Worm (Caenorhabditis elegans) whole organism, L3 larva: ENCODE data around the gene cnc-1.

Experiments
- ceh-16 ChIP-seq: sonication (generic microtip); optimal IDR thresholded peaks from 2 replicates; lab custom pipeline; 2017; ENCODE audit warnings: missing biosample characterization, missing genetic modification characterization
- snpc-4 ChIP-seq: fragments of 150-350 bp; optimal IDR thresholded peaks from 2 replicates; lab custom pipeline; 2014; ENCODE audit warnings: missing biosample characterization, missing genetic modification characterization

- TF ChIP-seq ceh-16 (tag; lab: Kevin White, UChicago) (no peak), snpc-4 (tag; lab: Kevin White, UChicago) (no peak)
These were observed 47.4 kb upstream of the cnc-1 start, which contains the start of gene C38C3.6 for ce11 chrV:1491510-1491909.
